Worm (Caenorhabditis elegans): ENCODE measurements around the gene K08D10.10.

DNA sequence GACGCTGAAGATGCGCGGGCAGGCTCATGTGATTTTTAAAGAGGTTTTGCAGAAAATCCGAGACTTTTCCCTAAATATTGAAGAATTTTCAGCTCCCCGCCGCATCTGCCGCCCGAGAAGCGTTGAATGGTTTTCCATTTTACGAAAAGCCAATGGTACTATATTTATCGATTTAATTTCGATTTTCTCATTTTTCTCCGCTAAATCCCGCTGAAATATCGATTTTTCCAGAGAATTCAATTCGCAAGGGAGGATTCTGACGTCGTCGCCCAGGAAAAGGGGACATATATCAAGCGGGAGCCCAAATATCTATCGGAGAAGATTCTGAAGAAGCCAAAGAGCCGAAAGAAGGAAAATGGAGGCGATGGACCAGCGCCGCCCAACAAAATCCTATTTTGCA, 20.2 kb downstream of the K08D10.10 start:
- TF ChIP-seq aly-2 (tag; optimal IDR thresholded peaks at IDR 0.05) (no peak), elt-3 (tag; optimal IDR thresholded peaks at IDR 0.05) (no peak), mdl-1 (tag; optimal IDR thresholded peaks at IDR 0.05) (no peak), nhr-12 (tag; optimal IDR thresholded peaks at IDR 0.05) (no peak), ceh-82 (tag; optimal IDR thresholded peaks at IDR 0.05) (no peak), skn-1 (tag; optimal IDR thresholded peaks at IDR 0.05) (no peak), mbf-1 (tag; optimal IDR thresholded peaks at IDR 0.05) (no peak), sem-4 (tag; optimal IDR thresholded peaks at IDR 0.05) (no peak), elt-1 (tag; optimal IDR thresholded peaks at IDR 0.05) (no peak), ztf-11 (tag; optimal IDR thresholded peaks at IDR 0.05) (no peak), ama-1 (optimal IDR thresholded peaks at IDR 0.05) (no peak)
